2 fruit fly cellular contexts compared by ENCODE assay signal in genomic region chr3L:25844001-25844400, dm6.
TF ChIP-seq lines count a peak whose summit lies in the region.

No protein-coding gene starts in this region.

- TF ChIP-seq CTCF in whole organism, embryonic (GFP tag; optimal IDR thresholded peaks at IDR 0.05; lab: Kevin White, UChicago): no peak

TF ChIP-seq in whole organism, embryonic, 481 proteins besides CTCF, POLR2A, EP300 and RAD21:
- peak; percentile 92 for TF ChIP-seq Neu2 (GFP tag; optimal IDR thresholded peaks at IDR 0.05; lab: Kevin White, UChicago; ENCODE audit: borderline replicate concordance)
- no peak for TF ChIP-seq HLHmδ (GFP tag; optimal IDR thresholded peaks at IDR 0.05; lab: Kevin White, UChicago)
- no peak for TF ChIP-seq CG2116 (GFP tag; optimal IDR thresholded peaks at IDR 0.05; lab: Kevin White, UChicago)

TF ChIP-seq in whole organism, prepupa, 60 proteins besides CTCF, POLR2A, EP300 and RAD21:
- no peak for TF ChIP-seq acj6 (GFP tag; optimal IDR thresholded peaks at IDR 0.05; lab: Kevin White, UChicago)
- TF ChIP-seq svp (GFP tag; lab: Kevin White, UChicago): peak; percentile 6
- TF ChIP-seq Sox14 (GFP tag; optimal IDR thresholded peaks at IDR 0.05; lab: Kevin White, UChicago): no peak
